Worm (Caenorhabditis elegans) whole organism, young adult: Measurements from ENCODE around the gene ser-2.
A peak's percentile ranks its signal among the peaks of the same experiment; 100 is the strongest.

Experiments used
- B0035.1 ChIP-seq: sonication (generic microtip); optimal IDR thresholded peaks from 2 replicates; lab custom pipeline; 2016; ENCODE audit warnings: missing genetic modification characterization, mild to moderate bottlenecking, missing compliant biosample characterization, missing genotype, missing genetic modification reagents
- F10E7.11 ChIP-seq: sonication (generic microtip); optimal IDR thresholded peaks from 2 replicates; lab custom pipeline; 2017; ENCODE audit warnings: mild to moderate bottlenecking, missing genetic modification characterization, moderate library complexity, missing compliant biosample characterization
- F33H1.4 ChIP-seq: fragments of 200-800 bp; sonication (Bioruptor generic); IDR thresholded peaks from 2 replicates; pipeline ENCODE4 v1.3.6; 2022; ENCODE audit warnings: missing genetic modification reagents, missing genetic modification characterization, missing compliant biosample characterization
- F57C9.4 ChIP-seq: sonication (generic microtip); optimal IDR thresholded peaks from 2 replicates; lab custom pipeline; 2017; ENCODE audit warnings: mild to moderate bottlenecking, missing genetic modification characterization, missing compliant biosample characterization
- Y56A3A.18 ChIP-seq: fragments of 200-800 bp; sonication (Bioruptor generic); IDR thresholded peaks from 2 replicates; pipeline ENCODE4 v1.3.6; 2022; ENCODE audit warnings: missing genetic modification reagents, missing genetic modification characterization, missing compliant biosample characterization
- Y79H2A.3 ChIP-seq: fragments of 200-800 bp; sonication (Bioruptor generic); conservative IDR thresholded peaks from 2 replicates; pipeline ENCODE4 v1.3.6; 2022; ENCODE audit warnings: missing genetic modification reagents, missing genetic modification characterization, missing compliant biosample characterization
- ZK185.1 ChIP-seq: sonication (generic microtip); optimal IDR thresholded peaks from 2 replicates; lab custom pipeline; 2016; ENCODE audit warnings: mild to moderate bottlenecking, missing genetic modification characterization, missing compliant biosample characterization; ENCODE audit not compliant: poor library complexity, severe bottlenecking
- ccch-3 ChIP-seq: fragments of 200-800 bp; sonication (Bioruptor generic); optimal IDR thresholded peaks from 2 replicates; lab custom pipeline; 2018; ENCODE audit warnings: mild to moderate bottlenecking, missing genetic modification characterization, missing compliant biosample characterization
- cebp-2 ChIP-seq: fragments of 200-800 bp; sonication (Bioruptor generic); IDR thresholded peaks from 2 replicates; pipeline ENCODE4 v1.3.6; 2022; ENCODE audit warnings: missing genetic modification characterization, missing compliant biosample characterization
- ceh-27 ChIP-seq: fragments of 200-800 bp; sonication (Bioruptor generic); optimal IDR thresholded peaks from 2 replicates; lab custom pipeline; 2018; ENCODE audit warnings: mild to moderate bottlenecking, missing genetic modification characterization, moderate library complexity, missing compliant biosample characterization
- ceh-40 ChIP-seq: fragments of 200-800 bp; sonication (Bioruptor generic); IDR thresholded peaks from 2 replicates; pipeline ENCODE4 v1.3.6; 2022; ENCODE audit warnings: missing genetic modification characterization, missing compliant biosample characterization
- chd-7 ChIP-seq: sonication (generic microtip); optimal IDR thresholded peaks from 2 replicates; lab custom pipeline; 2016; ENCODE audit warnings: mild to moderate bottlenecking, missing genetic modification characterization, moderate library complexity, missing compliant biosample characterization
- dox-1 ChIP-seq: fragments of 200-800 bp; sonication (Bioruptor generic); IDR thresholded peaks from 2 replicates; pipeline ENCODE4 v1.3.6; 2022; ENCODE audit warnings: missing genetic modification reagents, missing genetic modification characterization, missing compliant biosample characterization
- dpff-1 ChIP-seq: sonication (generic microtip); optimal IDR thresholded peaks from 2 replicates; lab custom pipeline; 2017; ENCODE audit warnings: mild to moderate bottlenecking, missing genetic modification characterization, missing compliant biosample characterization
- dpl-1 ChIP-seq: fragments of 150-350 bp; optimal IDR thresholded peaks from 2 replicates; lab custom pipeline; 2014; ENCODE audit warnings: missing biosample characterization, missing genetic modification reagents, missing genetic modification characterization
- egrh-3 ChIP-seq: fragments of 200-800 bp; sonication (Bioruptor generic); IDR thresholded peaks from 2 replicates; pipeline ENCODE4 v1.3.6; 2022; ENCODE audit warnings: missing genetic modification reagents, missing genetic modification characterization, missing compliant biosample characterization
- ets-4 ChIP-seq: fragments of 200-800 bp; sonication (Bioruptor generic); optimal IDR thresholded peaks from 2 replicates; lab custom pipeline; 2018; ENCODE audit warnings: mild to moderate bottlenecking, missing genetic modification characterization, missing compliant biosample characterization
- gei-17 ChIP-seq: fragments of 200-800 bp; sonication (Bioruptor generic); optimal IDR thresholded peaks from 2 replicates; lab custom pipeline; 2018; ENCODE audit warnings: mild to moderate bottlenecking, missing genetic modification characterization, missing compliant biosample characterization
- hlh-26 ChIP-seq: fragments of 200-800 bp; sonication (Bioruptor generic); conservative IDR thresholded peaks from 2 replicates; pipeline ENCODE4 v1.3.6; 2022; ENCODE audit warnings: missing genetic modification reagents, missing genetic modification characterization, missing compliant biosample characterization
- hmg-20 ChIP-seq: fragments of 200-800 bp; sonication (Bioruptor generic); IDR thresholded peaks from 2 replicates; pipeline ENCODE4 v1.3.6; 2022; ENCODE audit warnings: missing genetic modification reagents, missing genetic modification characterization, missing compliant biosample characterization
- hsf-1 ChIP-seq: fragments of 200-800 bp; sonication (Bioruptor generic); IDR thresholded peaks from 2 replicates; pipeline ENCODE4 v1.3.6; 2022; ENCODE audit warnings: missing genetic modification reagents, missing genetic modification characterization, missing compliant biosample characterization
- let-607 ChIP-seq, 2 experiments: fragments of 200-800 bp in 1 of 2; sonication (Bioruptor generic) in 1 of 2; sonication (generic microtip) in 1 of 2; optimal IDR thresholded peaks; 2 replicates each; lab custom pipeline; 2016 to 2018; ENCODE audit warnings: mild to moderate bottlenecking in 2 of 2, missing compliant biosample characterization in 2 of 2, missing genetic modification characterization in 2 of 2, moderate library complexity in 2 of 2, missing genotype in 1 of 2
- lin-54 ChIP-seq: fragments of 200-800 bp; sonication (Bioruptor generic); optimal IDR thresholded peaks from 2 replicates; lab custom pipeline; 2018; ENCODE audit warnings: mild to moderate bottlenecking, missing genetic modification characterization, missing compliant biosample characterization
- lir-1 ChIP-seq: fragments of 200-800 bp; sonication (Bioruptor generic); conservative IDR thresholded peaks from 2 replicates; pipeline ENCODE4 v1.3.6; 2022; ENCODE audit warnings: missing genetic modification reagents, missing genetic modification characterization, missing compliant biosample characterization
- lsy-27 ChIP-seq: sonication (generic microtip); optimal IDR thresholded peaks from 2 replicates; lab custom pipeline; 2017; ENCODE audit warnings: missing genetic modification characterization, mild to moderate bottlenecking, missing compliant biosample characterization, antibody characterized with exemption, missing genotype, borderline replicate concordance; ENCODE audit not compliant: insufficient read depth
- mcd-1 ChIP-seq: fragments of 200-800 bp; sonication (Bioruptor generic); IDR thresholded peaks from 2 replicates; pipeline ENCODE4 v1.3.6; 2022; ENCODE audit warnings: missing genetic modification reagents, missing genetic modification characterization, missing compliant biosample characterization
- nfya-1 ChIP-seq: sonication (generic microtip); optimal IDR thresholded peaks from 2 replicates; lab custom pipeline; 2017; ENCODE audit warnings: antibody characterized with exemption, missing compliant biosample characterization, missing genetic modification characterization, borderline replicate concordance; ENCODE audit not compliant: insufficient read depth
- rcor-1 ChIP-seq: fragments of 200-800 bp; sonication (Bioruptor generic); IDR thresholded peaks from 2 replicates; pipeline ENCODE4 v1.3.6; 2022; ENCODE audit warnings: missing genetic modification reagents, missing genetic modification characterization, missing compliant biosample characterization
- rec-8 ChIP-seq, 2 experiments: sonication (generic microtip); optimal IDR thresholded peaks; 2 replicates each; lab custom pipeline; 2016; ENCODE audit warnings: mild to moderate bottlenecking in 2 of 2, missing genetic modification characterization in 2 of 2, missing genetic modification reagents in 2 of 2, missing genotype in 2 of 2, missing biosample characterization in 1 of 2, missing compliant biosample characterization in 1 of 2, moderate library complexity in 1 of 2
- sdz-38 ChIP-seq: sonication (generic microtip); optimal IDR thresholded peaks from 2 replicates; lab custom pipeline; 2016; ENCODE audit warnings: missing genotype, missing genetic modification characterization, missing compliant biosample characterization
- snpc-1.3 ChIP-seq: sonication (generic microtip); optimal IDR thresholded peaks from 2 replicates; lab custom pipeline; 2017; ENCODE audit warnings: missing genetic modification characterization, mild to moderate bottlenecking, missing compliant biosample characterization, antibody characterized with exemption, moderate library complexity, missing genotype, missing genetic modification reagents; ENCODE audit not compliant: insufficient read depth
- zfh-2 ChIP-seq: fragments of 200-800 bp; sonication (Bioruptor generic); conservative IDR thresholded peaks from 2 replicates; pipeline ENCODE4 v1.3.6; 2022; ENCODE audit warnings: missing genetic modification reagents, missing genetic modification characterization, missing compliant biosample characterization
- ztf-18 ChIP-seq: sonication (generic microtip); optimal IDR thresholded peaks from 2 replicates; lab custom pipeline; 2016; ENCODE audit warnings: missing genotype, mild to moderate bottlenecking, missing genetic modification characterization, missing compliant biosample characterization
- ztf-26 ChIP-seq: sonication (generic microtip); optimal IDR thresholded peaks from 2 replicates; lab custom pipeline; 2017; ENCODE audit warnings: missing genetic modification characterization, missing compliant biosample characterization

The ser-2 gene

ce11 chrX:15310986-15311385, 8.2 kb upstream of the ser-2 start:
- no peak for TF ChIP-seq ceh-40 (GFP tag; lab: Robert Waterston, UW)
- no peak for TF ChIP-seq Y79H2A.3 (GFP tag; lab: Robert Waterston, UW)

- TF ChIP-seq hmg-20 (GFP tag; lab: Robert Waterston, UW) (peak; percentile 8; the same call in 1 of the 2 replicates), lsy-27 (tag; lab: Kevin White, UChicago) (no peak), mcd-1 (GFP tag; lab: Robert Waterston, UW) (0 out of 2 replicates have a peak, but pooled peaks have one; percentile 15), lin-54 (GFP tag; lab: Kevin White, UChicago) (no peak), Y56A3A.18 (GFP tag; lab: Robert Waterston, UW) (no peak), hlh-26 (no peak), let-607 (tag; optimal IDR thresholded peaks at IDR 0.05; lab: Kevin White, UChicago) (no peak), dox-1 (GFP tag; lab: Robert Waterston, UW) (0 out of 2 replicates have a peak, but pooled peaks have one; percentile 17), ZK185.1 (tag; lab: Kevin White, UChicago) (no peak), ceh-40 (GFP tag; lab: Robert Waterston, UW) (no peak), rec-8 (tag; optimal IDR thresholded peaks at IDR 0.05; lab: Kevin White, UChicago) (no peak), ets-4 (GFP tag; lab: Kevin White, UChicago) (no peak), zfh-2 (peak; percentile 97), rcor-1 (GFP tag; lab: Robert Waterston, UW) (no peak), ceh-27 (GFP tag; lab: Kevin White, UChicago) (no peak), egrh-3 (GFP tag; lab: Robert Waterston, UW) (peak; percentile 84; the same call in 1 of the 2 replicates), F33H1.4 (no peak), ztf-18 (tag; lab: Kevin White, UChicago) (no peak), nfya-1 (tag; lab: Kevin White, UChicago) (no peak), chd-7 (peak; percentile 34), dpff-1 (no peak)
These were observed 7.6 kb upstream of the ser-2 start for ce11 chrX:15310330-15310776.

ce11 chrX:15309138-15309537, 6.4 kb upstream of the ser-2 start, which contains the start of gene nhr-91:
Gene nhr-91, plus strand, starts transcription at chrX:15309369.
- TF ChIP-seq gei-17 (GFP tag; lab: Kevin White, UChicago) (no peak), B0035.1 (tag; lab: Kevin White, UChicago) (no peak), cebp-2 (GFP tag; lab: Robert Waterston, UW) (no peak), ztf-26 (tag; lab: Kevin White, UChicago) (no peak), dpl-1 (GFP tag; lab: Kevin White, UChicago) (no peak), Y56A3A.18 (GFP tag; lab: Robert Waterston, UW) (no peak), dox-1 (GFP tag; lab: Robert Waterston, UW) (no peak), F10E7.11 (tag; lab: Kevin White, UChicago) (no peak), F57C9.4 (no peak), hsf-1 (no peak), snpc-1.3 (tag; lab: Kevin White, UChicago) (no peak), ccch-3 (GFP tag; lab: Kevin White, UChicago) (no peak), ztf-18 (tag; lab: Kevin White, UChicago) (no peak), sdz-38 (tag; lab: Kevin White, UChicago) (no peak), lir-1 (GFP tag; lab: Robert Waterston, UW) (no peak)
